Worm (Caenorhabditis elegans) whole organism, L3 larva: ENCODE results near the gene srr-10.

ENCODE experiments used
- aly-2 ChIP-seq: fragments of 150-350 bp; optimal IDR thresholded peaks from 2 replicates; lab custom pipeline; 2014; ENCODE audit warnings: missing biosample characterization, missing genetic modification characterization
- fkh-10 ChIP-seq: sonication (generic microtip); optimal IDR thresholded peaks from 2 replicates; lab custom pipeline; 2017; ENCODE audit warnings: missing biosample characterization, missing genetic modification reagents, missing genetic modification characterization
- nhr-12 ChIP-seq: fragments of 150-350 bp; optimal IDR thresholded peaks from 2 replicates; lab custom pipeline; 2014; ENCODE audit warnings: missing biosample characterization, missing genetic modification characterization
- sea-2 ChIP-seq: fragments of 150-350 bp; sonication (generic microtip); optimal IDR thresholded peaks from 4 replicates; lab custom pipeline; 2014; ENCODE audit warnings: missing biosample characterization, missing genetic modification reagents, missing genetic modification characterization

ce11 chrV:7728679-7729027, 6.8 kb upstream of the srr-10 start, which contains the start of gene Y97E10C.1:
- TF ChIP-seq nhr-12 (tag; lab: Kevin White, UChicago) (no peak), sea-2 (GFP tag; lab: Kevin White, UChicago) (no peak), fkh-10 (GFP tag; lab: Kevin White, UChicago) (no peak), aly-2 (tag; lab: Kevin White, UChicago) (no peak)
